Fruit fly (Drosophila melanogaster): ENCODE measurements around the gene CG14891.

The CG14891 gene

DNA sequence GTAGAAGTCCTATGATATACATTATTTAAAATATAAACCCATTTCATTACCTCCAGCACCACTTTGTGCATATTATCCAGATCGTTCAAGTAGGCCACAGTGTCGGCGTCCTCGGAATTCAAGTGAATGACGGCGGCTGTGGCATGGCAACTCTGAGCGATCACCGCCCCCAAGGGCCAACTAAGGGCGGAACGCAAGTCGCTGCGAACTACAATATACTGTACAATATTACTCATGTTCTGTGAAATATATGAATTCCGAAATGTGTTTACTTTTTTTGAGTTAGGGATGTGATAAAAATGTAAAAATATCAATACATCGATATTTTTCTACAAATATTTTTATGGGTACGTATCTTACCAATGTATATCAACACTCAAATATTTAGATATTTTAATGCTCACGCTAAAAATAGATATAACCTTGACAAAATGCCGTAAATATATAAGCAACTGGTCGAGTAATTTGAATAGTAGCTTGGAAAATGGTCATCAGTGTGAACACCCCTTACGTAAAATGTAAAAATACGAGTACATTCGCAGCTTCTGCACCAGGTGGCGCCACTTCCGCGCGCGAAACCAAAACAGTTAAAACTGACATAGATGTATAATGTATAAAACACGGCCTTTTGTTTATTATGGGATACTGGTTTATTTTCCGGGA lies 2.3 kb downstream of the CG14891 start, which contains the start of gene CG14903 (continued):
- TF ChIP-seq CG3847 (GFP tag; IDR thresholded peaks at IDR 0.05): peak; percentile 22; the same call in 1 of the 2 replicates
- TF ChIP-seq row (GFP tag; IDR thresholded peaks at IDR 0.05): peak; percentile 78
- TF ChIP-seq CG9797 (GFP tag; optimal IDR thresholded peaks at IDR 0.05): peak; percentile 15
- peak; percentile 39 for TF ChIP-seq CG4424 (GFP tag; optimal IDR thresholded peaks at IDR 0.05)
- peak; percentile 20; the same call in 1 of the 2 replicates for TF ChIP-seq CG2129 (GFP tag; IDR thresholded peaks at IDR 0.05; ENCODE audit: partially characterized antibody)
- TF ChIP-seq CG8944 (GFP tag; optimal IDR thresholded peaks at IDR 0.05): peak; percentile 12
- no peak for TF ChIP-seq CG1233 (GFP tag; optimal IDR thresholded peaks at IDR 0.05)
- no peak for TF ChIP-seq CG4617 (GFP tag; optimal IDR thresholded peaks at IDR 0.05; ENCODE audit: borderline replicate concordance)
- TF ChIP-seq trem (tag; optimal IDR thresholded peaks at IDR 0.05): peak; percentile 55
- no peak for TF ChIP-seq H15 (GFP tag; IDR thresholded peaks at IDR 0.05)
- no peak for TF ChIP-seq HmgD (GFP tag; optimal IDR thresholded peaks at IDR 0.05)
- TF ChIP-seq zfh2 (GFP tag; optimal IDR thresholded peaks at IDR 0.05): peak; percentile 21
- TF ChIP-seq MESR4 (GFP tag; optimal IDR thresholded peaks at IDR 0.05): peak; percentile 38
- peak; percentile 34 for TF ChIP-seq tio (GFP tag; optimal IDR thresholded peaks at IDR 0.05)
- TF ChIP-seq CG17612 (GFP tag; IDR thresholded peaks at IDR 0.05): no peak
- no peak for TF ChIP-seq CG6854 (GFP tag; optimal IDR thresholded peaks at IDR 0.05)
- TF ChIP-seq CG1603 (tag; optimal IDR thresholded peaks at IDR 0.05): peak; percentile 32
- TF ChIP-seq CG14860 (GFP tag; IDR thresholded peaks at IDR 0.05; ENCODE audit: partially characterized antibody): peak; percentile 53; the same call in 2 of the 3 replicates
- peak; percentile 72 for TF ChIP-seq unc-4 (GFP tag; IDR thresholded peaks at IDR 0.05; ENCODE audit: partially characterized antibody)
- peak; percentile 47 for TF ChIP-seq Jarid2 (GFP tag; optimal IDR thresholded peaks at IDR 0.05)
- TF ChIP-seq Myb (GFP tag; optimal IDR thresholded peaks at IDR 0.05): peak; percentile 51
- peak; percentile 37 for TF ChIP-seq dmrt11E (tag; optimal IDR thresholded peaks at IDR 0.05)
- peak; percentile 46 for TF ChIP-seq CG30403 (GFP tag; optimal IDR thresholded peaks at IDR 0.05)
- peak; percentile 60 for TF ChIP-seq pzg (GFP tag; optimal IDR thresholded peaks at IDR 0.05)
- peak; percentile 3 for TF ChIP-seq CG18619 (GFP tag; optimal IDR thresholded peaks at IDR 0.05)
- TF ChIP-seq insv (GFP tag; optimal IDR thresholded peaks at IDR 0.05): peak in 1 of 2 experiments; percentile 40
- TF ChIP-seq ERR (GFP tag; optimal IDR thresholded peaks at IDR 0.05): no peak
- peak; percentile 53 for TF ChIP-seq Dref (GFP tag; IDR thresholded peaks at IDR 0.05)
- TF ChIP-seq CG14710 (tag; optimal IDR thresholded peaks at IDR 0.05): peak; percentile 87
- peak; percentile 34 for TF ChIP-seq mam (GFP tag; optimal IDR thresholded peaks at IDR 0.05)
- peak; percentile 48 for TF ChIP-seq CG10654 (GFP tag; optimal IDR thresholded peaks at IDR 0.05)
- peak; percentile 30; the same call in 1 of the 2 replicates for TF ChIP-seq CG6272 (GFP tag; IDR thresholded peaks at IDR 0.05)
- peak; percentile 85 for TF ChIP-seq Sry-δ (GFP tag; optimal IDR thresholded peaks at IDR 0.05)
- peak; percentile 62; the same call in 2 of the 3 replicates for TF ChIP-seq vnd (GFP tag; IDR thresholded peaks at IDR 0.05; ENCODE audit: partially characterized antibody)
- peak; percentile 79 for TF ChIP-seq Abd-B (GFP tag; optimal IDR thresholded peaks at IDR 0.05)
- no peak for TF ChIP-seq CG4820 (GFP tag; optimal IDR thresholded peaks at IDR 0.05)
- peak; percentile 72 for TF ChIP-seq CG16813 (GFP tag; IDR thresholded peaks at IDR 0.05; ENCODE audit: partially characterized antibody)
- TF ChIP-seq Dad (GFP tag; optimal IDR thresholded peaks at IDR 0.05): no peak
- peak; percentile 22 for TF ChIP-seq CG15601 (tag; optimal IDR thresholded peaks at IDR 0.05)
- peak; percentile 59 for TF ChIP-seq CG11504 (tag; optimal IDR thresholded peaks at IDR 0.05)
- 0 out of 3 replicates have a peak, but pooled peaks have one; percentile 17 for TF ChIP-seq Mrtf (GFP tag; IDR thresholded peaks at IDR 0.05)
- TF ChIP-seq Max (GFP tag; optimal IDR thresholded peaks at IDR 0.05): peak; percentile 27
- peak; percentile 49; the same call in 1 of the 2 replicates for TF ChIP-seq HLH3B (GFP tag; IDR thresholded peaks at IDR 0.05)
- TF ChIP-seq CG13424 (tag; optimal IDR thresholded peaks at IDR 0.05): peak; percentile 38
- peak in 1 of 2 experiments; percentile 39 for TF ChIP-seq dpn (GFP tag; optimal IDR thresholded peaks at IDR 0.05)
- TF ChIP-seq CG8388 (GFP tag; optimal IDR thresholded peaks at IDR 0.05): no peak
- TF ChIP-seq Blimp-1 (GFP tag; optimal IDR thresholded peaks at IDR 0.05): peak; percentile 37
- peak; percentile 47 for TF ChIP-seq Hsf (GFP tag; optimal IDR thresholded peaks at IDR 0.05)

All from whole organism, embryonic.